5 fruit fly cellular contexts compared by ENCODE assay signal in the genomic region with DNA sequence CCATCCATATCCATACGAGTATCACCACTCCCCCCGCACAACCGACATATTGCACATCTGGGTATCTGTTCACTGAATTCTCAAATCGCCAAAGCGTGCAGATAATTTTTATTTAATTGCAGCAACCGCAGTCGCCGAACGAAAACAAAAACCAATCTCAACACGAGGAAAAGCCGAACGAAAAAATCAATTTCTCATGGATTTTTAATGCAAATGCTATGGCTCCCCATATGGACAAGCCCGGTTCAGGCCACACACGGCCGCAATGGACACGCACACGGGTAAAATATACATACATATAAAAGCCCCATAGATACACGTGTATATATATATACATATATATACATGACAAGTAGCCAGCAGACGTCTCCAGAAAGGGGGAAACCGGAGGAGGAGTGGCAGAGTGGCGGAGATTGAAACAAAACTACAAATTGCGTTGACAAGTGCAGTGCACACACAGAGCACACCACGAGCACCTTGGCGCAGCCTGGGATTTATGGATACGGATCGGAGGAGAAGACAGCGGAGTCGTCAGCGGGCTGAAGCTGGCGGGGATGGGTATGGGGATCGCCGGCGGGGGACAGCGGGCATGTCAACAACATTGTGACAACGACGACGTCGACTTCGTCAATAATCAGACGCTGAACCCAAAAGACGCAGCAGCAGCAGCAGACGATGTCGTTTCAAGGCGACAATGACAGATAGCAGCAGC.
TF ChIP-seq lines count a peak whose summit lies in the region.

No protein-coding gene starts in this region.

- TF ChIP-seq CTCF in whole organism, embryonic (GFP tag; optimal IDR thresholded peaks at IDR 0.05; lab: Kevin White, UChicago), result no peak

TF ChIP-seq in whole organism, 6 proteins besides CTCF, POLR2A, EP300 and RAD21:
- TF ChIP-seq EcR (GFP tag; optimal IDR thresholded peaks at IDR 0.05; lab: Kevin White, UChicago) (peak; percentile 32 to 82), psq (optimal IDR thresholded peaks at IDR 0.05; lab: Kevin White, UChicago) (no peak)

TF ChIP-seq in whole organism, embryonic, 481 proteins besides CTCF, POLR2A, EP300 and RAD21 (continues in another document):
- TF ChIP-seq Deaf1 (tag; optimal IDR thresholded peaks at IDR 0.05; lab: Kevin White, UChicago), result peak; percentile 24
- TF ChIP-seq run (tag; optimal IDR thresholded peaks at IDR 0.05; lab: Kevin White, UChicago), result peak; percentile 19
- TF ChIP-seq ci (GFP tag; IDR thresholded peaks at IDR 0.05; lab: Robert Waterston, UW), result peak; percentile 48; the same call in 1 of the 3 replicates
- no peak for TF ChIP-seq CG12744 (GFP tag; optimal IDR thresholded peaks at IDR 0.05; lab: Kevin White, UChicago)
- no peak for TF ChIP-seq CoRest (tag; optimal IDR thresholded peaks at IDR 0.05; lab: Kevin White, UChicago)
- TF ChIP-seq CG9727 (GFP tag; optimal IDR thresholded peaks at IDR 0.05; lab: Kevin White, UChicago), result no peak
- no peak for TF ChIP-seq stc (GFP tag; IDR thresholded peaks at IDR 0.05; lab: Robert Waterston, UW)
- TF ChIP-seq cg (GFP tag; optimal IDR thresholded peaks at IDR 0.05; lab: Kevin White, UChicago), result peak; percentile 28
- TF ChIP-seq CG11504 (tag; optimal IDR thresholded peaks at IDR 0.05; lab: Kevin White, UChicago), result no peak
- no peak for TF ChIP-seq MTF-1 (GFP tag; optimal IDR thresholded peaks at IDR 0.05; lab: Kevin White, UChicago; ENCODE audit: borderline replicate concordance)
- peak; percentile 40; the same call in 1 of the 2 replicates for TF ChIP-seq Awh (GFP tag; IDR thresholded peaks at IDR 0.05; lab: Robert Waterston, UW)
- no peak for TF ChIP-seq lola (GFP tag; optimal IDR thresholded peaks at IDR 0.05; lab: Kevin White, UChicago)
- peak; percentile 62; the same call in 1 of the 3 replicates for TF ChIP-seq CG2199 (GFP tag; IDR thresholded peaks at IDR 0.05; lab: Robert Waterston, UW)
- no peak for TF ChIP-seq Side (GFP tag; optimal IDR thresholded peaks at IDR 0.05; lab: Kevin White, UChicago)
- peak; percentile 8 for TF ChIP-seq CG15601 (tag; optimal IDR thresholded peaks at IDR 0.05; lab: Kevin White, UChicago)
- TF ChIP-seq Antp (GFP tag; optimal IDR thresholded peaks at IDR 0.05; lab: Kevin White, UChicago), result no peak
- TF ChIP-seq vnd (GFP tag; IDR thresholded peaks at IDR 0.05; lab: Robert Waterston, UW; ENCODE audit: partially characterized antibody), result no peak
- no peak for TF ChIP-seq CG3838 (GFP tag; optimal IDR thresholded peaks at IDR 0.05; lab: Kevin White, UChicago)
- no peak for TF ChIP-seq row (GFP tag; IDR thresholded peaks at IDR 0.05; lab: Robert Waterston, UW)

TF ChIP-seq in whole organism, prepupa, 60 proteins besides CTCF, POLR2A, EP300 and RAD21:
- TF ChIP-seq ss (GFP tag; optimal IDR thresholded peaks at IDR 0.05; lab: Kevin White, UChicago) (peak; percentile 65 to 66), dsx (GFP tag; optimal IDR thresholded peaks at IDR 0.05; lab: Kevin White, UChicago; ENCODE audit: poor library complexity, severe bottlenecking) (peak; percentile 98), Sox15 (GFP tag; optimal IDR thresholded peaks at IDR 0.05; lab: Kevin White, UChicago) (no peak), CG1621 (tag; optimal IDR thresholded peaks at IDR 0.05; lab: Kevin White, UChicago) (peak; percentile 48), CG6163 (GFP tag; IDR thresholded peaks at IDR 0.05; lab: Robert Waterston, UW) (peak; percentile 49), Eip93F (GFP tag; optimal IDR thresholded peaks at IDR 0.05; lab: Kevin White, UChicago) (no peak), CG9139 (GFP tag; optimal IDR thresholded peaks at IDR 0.05; lab: Kevin White, UChicago) (peak; percentile 53), CG8319 (GFP tag; optimal IDR thresholded peaks at IDR 0.05; lab: Kevin White, UChicago) (no peak), CG6854 (GFP tag; optimal IDR thresholded peaks at IDR 0.05; lab: Kevin White, UChicago) (peak; percentile 4), salr (GFP tag; optimal IDR thresholded peaks at IDR 0.05; lab: Kevin White, UChicago) (peak in 1 of 2 experiments; percentile 23), net (GFP tag; optimal IDR thresholded peaks at IDR 0.05; lab: Kevin White, UChicago) (no peak), eg (GFP tag; IDR thresholded peaks at IDR 0.05; lab: Robert Waterston, UW) (peak; percentile 25; the same call in 1 of the 3 replicates), svp (GFP tag; lab: Kevin White, UChicago) (peak; percentile 92), fkh (GFP tag; optimal IDR thresholded peaks at IDR 0.05; lab: Kevin White, UChicago) (peak; percentile 62)

TF ChIP-seq in whole organism, pupa, 21 proteins besides CTCF, POLR2A, EP300 and RAD21:
- TF ChIP-seq rn (GFP tag; IDR thresholded peaks at IDR 0.05; lab: Robert Waterston, UW) (no peak), CG8301 (tag; optimal IDR thresholded peaks at IDR 0.05; lab: Kevin White, UChicago) (no peak), CG13204 (GFP tag; optimal IDR thresholded peaks at IDR 0.05; lab: Kevin White, UChicago) (peak; percentile 87), Ets98B (GFP tag; IDR thresholded peaks at IDR 0.05; lab: Robert Waterston, UW) (peak; percentile 22; the same call in 1 of the 2 replicates), EcR (GFP tag; optimal IDR thresholded peaks at IDR 0.05; lab: Kevin White, UChicago) (peak; percentile 98), Snoo (tag; optimal IDR thresholded peaks at IDR 0.05; lab: Kevin White, UChicago) (peak; percentile 24)

TF ChIP-seq in whole organism, wandering third instar larva, 38 proteins besides CTCF, POLR2A, EP300 and RAD21:
- no peak for TF ChIP-seq woc (GFP tag; optimal IDR thresholded peaks at IDR 0.05; lab: Kevin White, UChicago)
- TF ChIP-seq OdsH (GFP tag; optimal IDR thresholded peaks at IDR 0.05; lab: Kevin White, UChicago), result peak; percentile 22
- no peak for TF ChIP-seq Rel (GFP tag; optimal IDR thresholded peaks at IDR 0.05; lab: Kevin White, UChicago)
- peak; percentile 39 for TF ChIP-seq Rel (tag; optimal IDR thresholded peaks at IDR 0.05; lab: Kevin White, UChicago)
- TF ChIP-seq sage (GFP tag; optimal IDR thresholded peaks at IDR 0.05; lab: Kevin White, UChicago), result no peak
